Fruit fly (Drosophila melanogaster): ENCODE data around the gene Hr78.

Gene Hr78

dm6 chr3L:21471895-21472294 is 25.4 kb downstream of the Hr78 start:
- TF ChIP-seq CTCF (optimal IDR thresholded peaks at IDR 0.05) (no peak), CG8478 (optimal IDR thresholded peaks at IDR 0.05) (no peak)

dm6 chr3L:21465261-21466112 is 31.8 kb downstream of the Hr78 start:
- TF ChIP-seq CG8478 (optimal IDR thresholded peaks at IDR 0.05) (no peak), CTCF (optimal IDR thresholded peaks at IDR 0.05) (no peak)

- TF ChIP-seq CG8478 (optimal IDR thresholded peaks at IDR 0.05) (no peak), CTCF (optimal IDR thresholded peaks at IDR 0.05) (no peak)
These were observed 33.1 kb downstream of the Hr78 start for dm6 chr3L:21464240-21464639.

dm6 chr3L:21462860-21463259 is 34.4 kb downstream of the Hr78 start:
- no peak for TF ChIP-seq CG8478 (optimal IDR thresholded peaks at IDR 0.05)

dm6 chr3L:21460149-21460873 is 37.0 kb downstream of the Hr78 start:
- no peak for TF ChIP-seq CTCF (optimal IDR thresholded peaks at IDR 0.05)
- no peak for TF ChIP-seq CG8478 (optimal IDR thresholded peaks at IDR 0.05)

dm6 chr3L:21458736-21459135 is 38.6 kb downstream of the Hr78 start:
- TF ChIP-seq CG8478 (optimal IDR thresholded peaks at IDR 0.05) (no peak), CTCF (optimal IDR thresholded peaks at IDR 0.05) (no peak)

DNA sequence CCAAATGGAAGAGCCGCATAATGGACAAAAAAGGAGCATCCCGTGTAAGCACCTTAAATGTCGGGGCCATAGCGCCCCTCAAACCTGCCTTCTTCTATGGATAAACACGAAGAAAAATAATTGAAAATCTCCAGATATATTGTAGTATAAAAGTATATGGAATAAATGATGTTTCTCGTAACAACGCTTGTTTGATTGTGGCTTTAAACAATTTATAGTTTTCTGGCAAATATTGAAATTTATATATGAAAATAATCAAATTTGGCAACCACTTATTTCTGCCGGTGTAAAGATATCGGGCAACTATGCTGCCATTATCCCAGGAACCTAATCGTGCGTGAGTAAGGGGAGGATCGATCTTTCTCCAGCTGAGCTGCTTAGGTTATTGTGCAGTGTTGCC is 42.1 kb downstream of the Hr78 start:
- no peak for TF ChIP-seq CTCF (optimal IDR thresholded peaks at IDR 0.05)
- TF ChIP-seq CG8478 (optimal IDR thresholded peaks at IDR 0.05), result no peak

DNA sequence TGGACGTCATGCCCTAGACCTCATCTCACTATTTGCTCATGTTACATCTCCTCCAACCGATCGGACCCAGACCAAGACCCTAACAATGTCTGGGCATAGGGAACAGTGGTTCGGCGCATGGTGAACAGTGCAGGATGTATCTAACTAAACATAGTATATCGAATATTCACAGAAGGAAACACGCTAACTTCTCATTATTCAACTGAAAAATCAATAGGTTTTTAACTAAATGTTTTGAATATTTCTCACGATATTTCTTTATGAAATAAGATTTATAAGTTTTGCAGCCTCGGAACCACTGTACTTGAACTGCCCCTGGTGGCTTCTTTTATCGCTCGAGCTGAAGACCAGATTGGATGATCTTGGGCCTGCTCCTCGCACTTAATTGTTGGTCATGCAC is 43.7 kb downstream of the Hr78 start:
- TF ChIP-seq CTCF (optimal IDR thresholded peaks at IDR 0.05), result no peak
- TF ChIP-seq CG8478 (optimal IDR thresholded peaks at IDR 0.05), result no peak

- no peak for TF ChIP-seq CG8478 (optimal IDR thresholded peaks at IDR 0.05)
- TF ChIP-seq CTCF (optimal IDR thresholded peaks at IDR 0.05), result no peak
These were observed 46.8 kb downstream of the Hr78 start for dm6 chr3L:21450486-21450885.

- TF ChIP-seq CTCF (optimal IDR thresholded peaks at IDR 0.05), result no peak
- no peak for TF ChIP-seq CG8478 (optimal IDR thresholded peaks at IDR 0.05)
These were observed 48.0 kb downstream of the Hr78 start for dm6 chr3L:21449336-21449735.

- no peak for TF ChIP-seq CTCF (optimal IDR thresholded peaks at IDR 0.05)
- no peak for TF ChIP-seq CG8478 (optimal IDR thresholded peaks at IDR 0.05)
These were observed 51.6 kb downstream of the Hr78 start, which contains the start of gene Syx7 for dm6 chr3L:21445704-21446103. TSS of gene Syx7 (plus strand) at chr3L:21445834.

DNA sequence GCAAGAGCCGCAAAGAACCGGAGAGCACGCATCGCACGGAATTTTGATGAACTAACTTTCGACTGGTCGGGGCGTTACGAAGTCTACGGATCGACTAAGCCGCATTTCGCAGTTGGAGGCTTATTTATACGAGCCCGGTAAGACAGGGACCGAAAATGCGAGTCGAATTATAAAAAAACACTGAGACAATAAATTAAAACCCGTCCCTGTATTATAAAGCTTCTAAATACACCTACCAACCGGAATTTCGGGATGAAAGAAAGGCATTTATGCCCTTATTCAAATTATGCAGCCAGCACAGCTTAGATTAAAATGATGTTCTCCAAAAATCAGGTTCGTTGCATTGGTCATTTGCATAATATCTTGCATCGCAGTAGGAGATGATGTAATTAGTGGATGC is 52.6 kb downstream of the Hr78 start, which contains the start of gene Alp1:
Gene Alp1 (minus strand): TSS at position 101 of the 400 bp plus-strand sequence.
- TF ChIP-seq CG8478 (optimal IDR thresholded peaks at IDR 0.05) (no peak), CTCF (optimal IDR thresholded peaks at IDR 0.05) (no peak)

Measured in S2 (cell line).